Worm (Caenorhabditis elegans) whole organism, L1 larva: ENCODE data around the gene txt-1.
A peak's percentile ranks its signal among the peaks of the same experiment; 100 is the strongest.

Experiments
- C04F5.9 ChIP-seq: sonication (generic microtip); optimal IDR thresholded peaks from 2 replicates; lab custom pipeline; 2016; ENCODE audit warnings: missing genetic modification characterization, missing compliant biosample characterization
- C16A3.4 ChIP-seq: fragments of 150-350 bp; optimal IDR thresholded peaks from 2 replicates; lab custom pipeline; 2014; ENCODE audit warnings: missing biosample characterization, missing genetic modification characterization
- ama-1 ChIP-seq: fragments of 150-350 bp; optimal IDR thresholded peaks from 2 replicates; lab custom pipeline; 2014
- blmp-1 ChIP-seq: fragments of 150-350 bp; optimal IDR thresholded peaks from 2 replicates; lab custom pipeline; 2014; ENCODE audit warnings: missing biosample characterization, missing genetic modification characterization
- ceh-88 ChIP-seq: fragments of 200-800 bp; sonication (Bioruptor generic); IDR thresholded peaks from 2 replicates; pipeline ENCODE4 v1.3.6; 2022; ENCODE audit warnings: missing genetic modification characterization, missing compliant biosample characterization
- ceh-90 ChIP-seq: sonication (generic microtip); optimal IDR thresholded peaks from 2 replicates; lab custom pipeline; 2016; ENCODE audit warnings: missing genetic modification characterization, missing compliant biosample characterization
- dpl-1 ChIP-seq, 3 experiments: fragments of 150-350 bp in 2 of 3; sonication (generic microtip) in 1 of 3; optimal IDR thresholded peaks; 2 replicates each; lab custom pipeline; 2014 to 2017; ENCODE audit warnings: missing biosample characterization in 3 of 3, missing genetic modification characterization in 3 of 3, missing genetic modification reagents in 3 of 3
- efl-1 ChIP-seq, 4 experiments: fragments of 150-350 bp; optimal IDR thresholded peaks in 3 of 4; peaks in 1 of 4; 1 replicate in 1 of 4; 2 replicates in 3 of 4; lab custom pipeline; 2014; ENCODE audit warnings: missing biosample characterization in 2 of 4, missing genetic modification characterization in 2 of 4, missing genetic modification reagents in 2 of 4
- efl-3 ChIP-seq: fragments of 200-800 bp; sonication (Bioruptor generic); optimal IDR thresholded peaks from 2 replicates; lab custom pipeline; 2018; ENCODE audit warnings: mild to moderate bottlenecking, missing genetic modification characterization, missing compliant biosample characterization
- elt-2 ChIP-seq: sonication (generic microtip); optimal IDR thresholded peaks from 2 replicates; lab custom pipeline; 2016; ENCODE audit warnings: missing genetic modification characterization, mild to moderate bottlenecking, inconsistent platforms, missing compliant biosample characterization, missing genetic modification reagents
- elt-3 ChIP-seq, 6 experiments: fragments of 150-350 bp in 1 of 6; sonication (generic microtip); optimal IDR thresholded peaks; 2 replicates each; lab custom pipeline; 2017 to 2018; ENCODE audit warnings: missing biosample characterization in 6 of 6, missing genetic modification characterization in 6 of 6, inconsistent platforms in 1 of 6
- ets-5 ChIP-seq: fragments of 200-800 bp; sonication (Bioruptor generic); IDR thresholded peaks from 2 replicates; pipeline ENCODE4 v1.3.6; 2022; ENCODE audit warnings: missing genetic modification characterization, missing compliant biosample characterization
- fos-1 ChIP-seq: fragments of 150-350 bp; optimal IDR thresholded peaks from 2 replicates; lab custom pipeline; 2014; ENCODE audit warnings: missing biosample characterization, missing genetic modification characterization
- isw-1 ChIP-seq: fragments of 200-800 bp; sonication (Bioruptor generic); IDR thresholded peaks from 2 replicates; pipeline ENCODE4 v1.3.6; 2022; ENCODE audit warnings: missing genetic modification characterization, missing compliant biosample characterization
- jun-1 ChIP-seq: fragments of 150-350 bp; optimal IDR thresholded peaks from 2 replicates; lab custom pipeline; 2014; ENCODE audit warnings: missing biosample characterization, missing genetic modification reagents, missing genetic modification characterization
- lin-13 ChIP-seq: fragments of 150-350 bp; optimal IDR thresholded peaks from 2 replicates; lab custom pipeline; 2014; ENCODE audit warnings: missing biosample characterization, missing genetic modification reagents, missing genetic modification characterization
- lin-15B ChIP-seq: fragments of 150-350 bp; sonication (generic microtip); optimal IDR thresholded peaks from 3 replicates; lab custom pipeline; 2014; ENCODE audit warnings: missing biosample characterization, missing genetic modification characterization
- lin-35 ChIP-seq, 2 experiments: fragments of 150-350 bp; optimal IDR thresholded peaks; 2 replicates each; lab custom pipeline; 2014; ENCODE audit warnings: missing biosample characterization in 2 of 2, missing genetic modification characterization in 2 of 2, missing genetic modification reagents in 2 of 2
- lin-39 ChIP-seq: fragments of 150-350 bp; optimal IDR thresholded peaks from 2 replicates; lab custom pipeline; 2014; ENCODE audit warnings: missing biosample characterization, missing genetic modification reagents, missing genetic modification characterization
- lir-3 ChIP-seq: sonication (generic microtip); optimal IDR thresholded peaks from 2 replicates; lab custom pipeline; 2016; ENCODE audit warnings: mild to moderate bottlenecking, missing genetic modification characterization, moderate library complexity, missing compliant biosample characterization; ENCODE audit not compliant: poor library complexity
- lsy-2 ChIP-seq, 2 experiments: fragments of 150-350 bp; optimal IDR thresholded peaks; 2 replicates each; lab custom pipeline; 2014; ENCODE audit warnings: missing biosample characterization in 2 of 2, missing genetic modification characterization in 2 of 2
- mdl-1 ChIP-seq, 2 experiments: fragments of 150-350 bp; optimal IDR thresholded peaks; 2 replicates each; lab custom pipeline; 2014 to 2017; ENCODE audit warnings: missing biosample characterization in 2 of 2, missing genetic modification characterization in 2 of 2, inconsistent platforms in 1 of 2
- mef-2 ChIP-seq: fragments of 150-350 bp; optimal IDR thresholded peaks from 2 replicates; lab custom pipeline; 2014; ENCODE audit warnings: missing biosample characterization, missing genetic modification characterization
- mep-1 ChIP-seq: fragments of 150-350 bp; optimal IDR thresholded peaks from 2 replicates; lab custom pipeline; 2014; ENCODE audit warnings: missing biosample characterization, missing genetic modification characterization
- nhr-12 ChIP-seq: sonication (generic microtip); optimal IDR thresholded peaks from 2 replicates; lab custom pipeline; 2017; ENCODE audit warnings: missing biosample characterization, missing genetic modification characterization
- nhr-237 ChIP-seq: fragments of 150-350 bp; optimal IDR thresholded peaks from 2 replicates; lab custom pipeline; 2014; ENCODE audit warnings: missing biosample characterization, missing genetic modification characterization
- nhr-47 ChIP-seq: sonication (generic microtip); optimal IDR thresholded peaks from 2 replicates; lab custom pipeline; 2016; ENCODE audit warnings: mild to moderate bottlenecking, missing genetic modification characterization, moderate library complexity, missing compliant biosample characterization
- nhr-71 ChIP-seq: sonication (generic microtip); optimal IDR thresholded peaks from 2 replicates; lab custom pipeline; 2016; ENCODE audit warnings: mild to moderate bottlenecking, missing genetic modification characterization, moderate library complexity, missing compliant biosample characterization
- nhr-77 ChIP-seq: fragments of 150-350 bp; optimal IDR thresholded peaks from 2 replicates; lab custom pipeline; 2014; ENCODE audit warnings: missing biosample characterization, missing genetic modification characterization
- nhr-84 ChIP-seq: sonication (generic microtip); optimal IDR thresholded peaks from 2 replicates; lab custom pipeline; 2017; ENCODE audit warnings: missing biosample characterization, missing genetic modification characterization
- nhr-85 ChIP-seq: sonication (generic microtip); peaks from one replicate; lab custom pipeline; 2016; ENCODE audit warnings: missing genetic modification characterization, inconsistent platforms, missing compliant biosample characterization
- nhr-90 ChIP-seq: sonication (generic microtip); optimal IDR thresholded peaks from 2 replicates; lab custom pipeline; 2016; ENCODE audit warnings: mild to moderate bottlenecking, missing genetic modification characterization, missing compliant biosample characterization; ENCODE audit not compliant: poor library complexity
- pag-3 ChIP-seq: sonication (generic microtip); optimal IDR thresholded peaks from 2 replicates; lab custom pipeline; 2017; ENCODE audit warnings: missing genetic modification characterization, mild to moderate bottlenecking, missing compliant biosample characterization, antibody characterized with exemption, borderline replicate concordance; ENCODE audit not compliant: insufficient read depth
- pax-3 ChIP-seq: fragments of 200-800 bp; sonication (Bioruptor generic); optimal IDR thresholded peaks from 2 replicates; lab custom pipeline; 2018; ENCODE audit warnings: mild to moderate bottlenecking, missing genetic modification characterization, moderate library complexity, missing compliant biosample characterization
- pqm-1 ChIP-seq: sonication (generic microtip); optimal IDR thresholded peaks from 3 replicates; lab custom pipeline; 2017; ENCODE audit warnings: missing biosample characterization, missing genetic modification characterization
- rnt-1 ChIP-seq: sonication (generic microtip); optimal IDR thresholded peaks from 2 replicates; lab custom pipeline; 2016; ENCODE audit warnings: mild to moderate bottlenecking, missing genetic modification characterization, moderate library complexity, missing compliant biosample characterization
- skn-1 ChIP-seq: fragments of 150-350 bp; optimal IDR thresholded peaks from 2 replicates; lab custom pipeline; 2014; ENCODE audit warnings: missing biosample characterization, missing genetic modification characterization
- snpc-4 ChIP-seq: fragments of 150-350 bp; optimal IDR thresholded peaks from 2 replicates; lab custom pipeline; 2014; ENCODE audit warnings: missing biosample characterization, missing genetic modification characterization
- snu-23 ChIP-seq: sonication (generic microtip); optimal IDR thresholded peaks from 2 replicates; lab custom pipeline; 2016; ENCODE audit warnings: missing genetic modification characterization, missing compliant biosample characterization
- sptf-1 ChIP-seq: fragments of 150-350 bp; optimal IDR thresholded peaks from 2 replicates; lab custom pipeline; 2014; ENCODE audit warnings: missing biosample characterization, missing genetic modification characterization
- unc-130 ChIP-seq: fragments of 150-350 bp; optimal IDR thresholded peaks from 2 replicates; lab custom pipeline; 2017; ENCODE audit warnings: missing biosample characterization, missing genetic modification characterization, inconsistent platforms
- unc-30 ChIP-seq: sonication (generic microtip); optimal IDR thresholded peaks from 2 replicates; lab custom pipeline; 2017; ENCODE audit warnings: missing biosample characterization, missing genetic modification characterization
- unc-98 ChIP-seq: fragments of 200-800 bp; sonication (Bioruptor generic); IDR thresholded peaks from 2 replicates; pipeline ENCODE4 v1.3.6; 2022; ENCODE audit warnings: missing genetic modification characterization, missing compliant biosample characterization
- vab-15 ChIP-seq: sonication (generic microtip); optimal IDR thresholded peaks from 2 replicates; lab custom pipeline; 2017; ENCODE audit warnings: missing genotype, mild to moderate bottlenecking, missing genetic modification characterization, missing compliant biosample characterization
- xbp-1 ChIP-seq: sonication (generic microtip); optimal IDR thresholded peaks from 2 replicates; lab custom pipeline; 2016; ENCODE audit warnings: missing genetic modification characterization, missing compliant biosample characterization
- zag-1 ChIP-seq: fragments of 150-350 bp; optimal IDR thresholded peaks from 2 replicates; lab custom pipeline; 2014; ENCODE audit warnings: missing biosample characterization, missing genetic modification characterization
- ztf-11 ChIP-seq, 2 experiments: sonication (generic microtip); optimal IDR thresholded peaks; 2 replicates each; lab custom pipeline; 2016 to 2017; ENCODE audit warnings: missing genetic modification characterization in 2 of 2, missing biosample characterization in 1 of 2, missing compliant biosample characterization in 1 of 2

The txt-1 gene

DNA sequence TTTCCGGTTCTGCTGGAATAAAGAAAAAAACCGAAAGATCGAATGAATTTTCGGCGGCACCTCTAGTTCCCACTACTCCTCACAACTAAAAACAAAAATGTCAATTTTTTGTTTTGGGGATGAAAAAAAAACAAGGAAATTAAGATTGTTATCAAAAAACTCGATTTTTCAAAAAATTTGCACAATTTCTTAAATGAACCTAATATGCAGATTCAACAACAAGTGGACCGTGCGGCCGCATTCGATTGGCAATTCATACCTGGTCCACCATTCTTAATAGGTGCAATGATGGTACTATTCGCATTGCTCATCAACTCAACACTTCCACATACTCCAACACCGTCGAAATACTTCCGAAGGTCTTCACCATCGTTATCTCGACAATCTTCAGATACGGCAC lies 45.5 kb downstream of the txt-1 start:
- no peak for TF ChIP-seq xbp-1 (tag; lab: Kevin White, UChicago)
- TF ChIP-seq ceh-90 = no peak
- no peak for TF ChIP-seq unc-30 (tag; lab: Kevin White, UChicago)
- TF ChIP-seq rnt-1 (tag; lab: Kevin White, UChicago) = no peak
- no peak for TF ChIP-seq lin-13
- no peak for TF ChIP-seq skn-1 (tag; lab: Kevin White, UChicago)
- TF ChIP-seq jun-1 (tag; lab: Kevin White, UChicago) = no peak
- no peak for TF ChIP-seq efl-1 (optimal IDR thresholded peaks at IDR 0.05; lab: Kevin White, UChicago)
- TF ChIP-seq efl-1 (GFP tag; optimal IDR thresholded peaks at IDR 0.05 in 1 of 2; lab: Kevin White, UChicago) = no peak
- no peak for TF ChIP-seq mdl-1 (tag; optimal IDR thresholded peaks at IDR 0.05; lab: Kevin White, UChicago)

DNA sequence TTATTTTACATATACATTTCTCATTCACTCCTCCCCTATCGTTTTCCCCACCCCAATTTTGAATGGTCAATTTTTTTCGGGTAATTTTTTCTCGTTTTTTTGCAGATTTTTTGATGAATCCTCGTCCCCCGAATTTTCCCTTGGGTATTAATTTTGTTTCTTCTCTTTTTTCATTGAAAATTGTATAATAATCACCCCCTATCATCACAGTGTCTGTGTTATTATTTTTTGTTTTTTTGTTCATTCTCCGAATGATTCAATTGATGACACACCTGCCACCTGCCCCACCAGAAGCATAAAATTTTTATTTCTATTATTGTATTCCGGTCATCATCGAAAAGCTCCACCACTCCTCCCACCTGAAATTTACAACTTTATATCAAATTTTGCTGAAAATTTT lies 46.3 kb downstream of the txt-1 start, which contains the start of gene T25D3.3:
T25D3.3 (plus strand) TSS at position 301 of the 400 bp plus-strand sequence.
- TF ChIP-seq ceh-90 = no peak
- no peak for TF ChIP-seq ztf-11 (tag; optimal IDR thresholded peaks at IDR 0.05; lab: Kevin White, UChicago)
- no peak for TF ChIP-seq nhr-237 (tag; lab: Kevin White, UChicago)
- no peak for TF ChIP-seq nhr-77 (tag; lab: Kevin White, UChicago)
- no peak for TF ChIP-seq efl-1 (optimal IDR thresholded peaks at IDR 0.05; lab: Kevin White, UChicago)
- TF ChIP-seq efl-1 (GFP tag; optimal IDR thresholded peaks at IDR 0.05 in 1 of 2; lab: Kevin White, UChicago) = no peak
- TF ChIP-seq nhr-84 (tag; lab: Kevin White, UChicago) = no peak
- no peak for TF ChIP-seq sptf-1 (tag; lab: Kevin White, UChicago)
- TF ChIP-seq ets-5 = no peak
- TF ChIP-seq jun-1 (tag; lab: Kevin White, UChicago) = no peak
- no peak for TF ChIP-seq lin-15B (tag; lab: Kevin White, UChicago)
- no peak for TF ChIP-seq fos-1 (tag; lab: Kevin White, UChicago)
- TF ChIP-seq mef-2 = no peak
- TF ChIP-seq lsy-2 (tag; optimal IDR thresholded peaks at IDR 0.05; lab: Kevin White, UChicago) = no peak
- no peak for TF ChIP-seq lin-35 (GFP tag; optimal IDR thresholded peaks at IDR 0.05; lab: Kevin White, UChicago)
- no peak for TF ChIP-seq isw-1
- TF ChIP-seq C16A3.4 (tag; lab: Kevin White, UChicago) = no peak

DNA sequence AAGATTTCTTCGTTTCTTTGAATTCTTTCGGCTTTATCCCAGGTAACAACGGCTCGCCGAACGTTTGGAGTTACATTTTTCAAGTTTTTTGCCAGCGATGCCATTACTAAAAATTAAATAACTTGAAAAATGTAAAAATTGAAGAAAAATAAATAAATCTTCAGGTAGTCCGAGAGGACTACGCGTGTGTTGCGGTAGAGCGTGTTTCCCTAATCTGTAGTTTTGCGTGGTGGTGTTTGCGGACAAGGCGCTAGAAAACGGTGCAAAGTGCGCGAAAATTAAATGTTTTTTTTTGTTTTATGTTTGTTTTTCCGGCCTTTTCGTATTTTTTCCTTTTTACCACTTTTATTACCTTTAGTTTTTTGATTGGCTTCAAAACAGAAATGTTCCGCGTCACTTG lies 49.9 kb downstream of the txt-1 start, which contains the start of gene mrpl-28:
mrpl-28 (minus strand) TSS at position 106 of the 400 bp plus-strand sequence.
- TF ChIP-seq vab-15 = no peak
- TF ChIP-seq snpc-4 (tag; lab: Kevin White, UChicago) = peak; percentile 79
- peak; percentile 56 for TF ChIP-seq zag-1
- TF ChIP-seq mep-1 = peak; percentile 97
- no peak for TF ChIP-seq nhr-84 (tag; lab: Kevin White, UChicago)
- TF ChIP-seq blmp-1 (tag; lab: Kevin White, UChicago) = peak; percentile 60
- TF ChIP-seq lin-35 (GFP tag; optimal IDR thresholded peaks at IDR 0.05; lab: Kevin White, UChicago) = peak; percentile 95 to 98
- TF ChIP-seq pax-3 (tag; lab: Kevin White, UChicago) = peak; percentile 89
- peak; percentile 92 for TF ChIP-seq ceh-88 (GFP tag; lab: Robert Waterston, UW)
- no peak for TF ChIP-seq efl-3 (GFP tag; lab: Kevin White, UChicago)
- TF ChIP-seq mef-2 = peak; percentile 68
- peak; percentile 98 for TF ChIP-seq nhr-90 (tag; lab: Kevin White, UChicago)
- no peak for TF ChIP-seq pag-3
- TF ChIP-seq C16A3.4 (tag; lab: Kevin White, UChicago) = peak; percentile 95
- peak; percentile 19 for TF ChIP-seq pqm-1 (tag; lab: Kevin White, UChicago)
- TF ChIP-seq ztf-11 (tag; optimal IDR thresholded peaks at IDR 0.05; lab: Kevin White, UChicago) = peak; percentile 19 to 91
- peak; percentile 82 for TF ChIP-seq unc-98 (GFP tag; lab: Robert Waterston, UW)
- TF ChIP-seq ceh-90 = peak; percentile 72
- TF ChIP-seq nhr-71 (tag; lab: Kevin White, UChicago) = peak; percentile 98
- TF ChIP-seq ama-1 = peak; percentile 59
- TF ChIP-seq C04F5.9 = peak; percentile 90
- TF ChIP-seq nhr-85 (tag; lab: Kevin White, UChicago) = peak; percentile 98
- peak; percentile 98 for TF ChIP-seq snu-23 (GFP tag; lab: Kevin White, UChicago)
- TF ChIP-seq dpl-1 (GFP tag; optimal IDR thresholded peaks at IDR 0.05; lab: Kevin White, UChicago) = peak; percentile 97 to 98 (median 97)
- peak; percentile 97 for TF ChIP-seq lin-13
- TF ChIP-seq unc-130 (tag; lab: Kevin White, UChicago) = peak; percentile 95
- TF ChIP-seq lir-3 (tag; lab: Kevin White, UChicago) = peak; percentile 91
- TF ChIP-seq lin-39 = peak; percentile 95
- peak; percentile 97 for TF ChIP-seq lin-15B (tag; lab: Kevin White, UChicago)
- TF ChIP-seq elt-3 (tag; optimal IDR thresholded peaks at IDR 0.05; lab: Kevin White, UChicago) = peak in 3 of 6 experiments; percentile 61 to 89 (median 84)
- peak; percentile 96 for TF ChIP-seq xbp-1 (tag; lab: Kevin White, UChicago)
- TF ChIP-seq nhr-12 = peak; percentile 52
- peak; percentile 98 for TF ChIP-seq nhr-47 (tag; lab: Kevin White, UChicago)
- TF ChIP-seq elt-2 (tag; lab: Kevin White, UChicago) = peak; percentile 81
